Worm (Caenorhabditis elegans) whole organism, L1 larva: Measurements from ENCODE around the gene edg-1.
A peak's percentile ranks its signal among the peaks of the same experiment; 100 is the strongest.

ENCODE experiments used
- C16A3.4 ChIP-seq: fragments of 150-350 bp; optimal IDR thresholded peaks from 2 replicates; lab custom pipeline; 2014; ENCODE audit warnings: missing biosample characterization, missing genetic modification characterization
- F16B12.6 ChIP-seq: fragments of 150-350 bp; optimal IDR thresholded peaks from 2 replicates; lab custom pipeline; 2014; ENCODE audit warnings: missing biosample characterization, missing genetic modification characterization
- aha-1 ChIP-seq: fragments of 150-350 bp; optimal IDR thresholded peaks from 2 replicates; lab custom pipeline; 2014; ENCODE audit warnings: missing biosample characterization, missing genetic modification characterization
- alr-1 ChIP-seq: fragments of 200-800 bp; sonication (Bioruptor generic); optimal IDR thresholded peaks from 2 replicates; lab custom pipeline; 2018; ENCODE audit warnings: borderline replicate concordance, mild to moderate bottlenecking, missing genetic modification characterization, missing compliant biosample characterization
- aly-2 ChIP-seq: fragments of 150-350 bp; optimal IDR thresholded peaks from 2 replicates; lab custom pipeline; 2014; ENCODE audit warnings: missing biosample characterization, missing genetic modification characterization
- ama-1 ChIP-seq: fragments of 150-350 bp; optimal IDR thresholded peaks from 2 replicates; lab custom pipeline; 2014
- blmp-1 ChIP-seq: fragments of 150-350 bp; optimal IDR thresholded peaks from 2 replicates; lab custom pipeline; 2014; ENCODE audit warnings: missing biosample characterization, missing genetic modification characterization
- ceh-63 ChIP-seq: fragments of 200-800 bp; sonication (Bioruptor generic); optimal IDR thresholded peaks from 2 replicates; lab custom pipeline; 2018; ENCODE audit warnings: mild to moderate bottlenecking, missing genetic modification characterization, missing compliant biosample characterization
- ceh-82 ChIP-seq, 3 experiments: fragments of 150-350 bp in 1 of 3; sonication (generic microtip) in 2 of 3; optimal IDR thresholded peaks; 2 replicates each; lab custom pipeline; 2014 to 2017; ENCODE audit warnings: missing biosample characterization in 3 of 3, missing genetic modification characterization in 3 of 3
- ceh-90 ChIP-seq: sonication (generic microtip); optimal IDR thresholded peaks from 2 replicates; lab custom pipeline; 2016; ENCODE audit warnings: missing genetic modification characterization, missing compliant biosample characterization
- dpl-1 ChIP-seq, 3 experiments: fragments of 150-350 bp in 2 of 3; sonication (generic microtip) in 1 of 3; optimal IDR thresholded peaks; 2 replicates each; lab custom pipeline; 2014 to 2017; ENCODE audit warnings: missing biosample characterization in 3 of 3, missing genetic modification characterization in 3 of 3, missing genetic modification reagents in 3 of 3
- dsc-1 ChIP-seq: sonication (generic microtip); optimal IDR thresholded peaks from 2 replicates; lab custom pipeline; 2016; ENCODE audit warnings: mild to moderate bottlenecking, missing genetic modification characterization, missing compliant biosample characterization
- efl-3 ChIP-seq: fragments of 200-800 bp; sonication (Bioruptor generic); optimal IDR thresholded peaks from 2 replicates; lab custom pipeline; 2018; ENCODE audit warnings: mild to moderate bottlenecking, missing genetic modification characterization, missing compliant biosample characterization
- egl-13 ChIP-seq: sonication (generic microtip); optimal IDR thresholded peaks from 2 replicates; lab custom pipeline; 2016; ENCODE audit warnings: missing genotype, missing genetic modification reagents, missing genetic modification characterization, missing compliant biosample characterization
- elt-2 ChIP-seq: sonication (generic microtip); optimal IDR thresholded peaks from 2 replicates; lab custom pipeline; 2016; ENCODE audit warnings: missing genetic modification characterization, mild to moderate bottlenecking, inconsistent platforms, missing compliant biosample characterization, missing genetic modification reagents
- elt-3 ChIP-seq, 6 experiments: fragments of 150-350 bp in 1 of 6; sonication (generic microtip); optimal IDR thresholded peaks; 2 replicates each; lab custom pipeline; 2017 to 2018; ENCODE audit warnings: missing biosample characterization in 6 of 6, missing genetic modification characterization in 6 of 6, inconsistent platforms in 1 of 6
- ets-5 ChIP-seq: fragments of 200-800 bp; sonication (Bioruptor generic); IDR thresholded peaks from 2 replicates; pipeline ENCODE4 v1.3.6; 2022; ENCODE audit warnings: missing genetic modification characterization, missing compliant biosample characterization
- fkh-10 ChIP-seq: sonication (generic microtip); optimal IDR thresholded peaks from 2 replicates; lab custom pipeline; 2017; ENCODE audit warnings: missing biosample characterization, missing genetic modification reagents, missing genetic modification characterization
- fkh-4 ChIP-seq: sonication (generic microtip); optimal IDR thresholded peaks from 2 replicates; lab custom pipeline; 2016; ENCODE audit warnings: missing compliant biosample characterization, missing genetic modification characterization, borderline replicate concordance
- fkh-8 ChIP-seq: sonication (generic microtip); optimal IDR thresholded peaks from 2 replicates; lab custom pipeline; 2016; ENCODE audit warnings: mild to moderate bottlenecking, missing genetic modification characterization, missing compliant biosample characterization
- fos-1 ChIP-seq: fragments of 150-350 bp; optimal IDR thresholded peaks from 2 replicates; lab custom pipeline; 2014; ENCODE audit warnings: missing biosample characterization, missing genetic modification characterization
- hlh-17 ChIP-seq: fragments of 200-800 bp; sonication (Bioruptor generic); optimal IDR thresholded peaks from 2 replicates; lab custom pipeline; 2018; ENCODE audit warnings: missing genetic modification characterization, mild to moderate bottlenecking, missing compliant biosample characterization, moderate library complexity, borderline replicate concordance
- hlh-4 ChIP-seq: sonication (generic microtip); optimal IDR thresholded peaks from 2 replicates; lab custom pipeline; 2016; ENCODE audit warnings: mild to moderate bottlenecking, missing genetic modification characterization, missing compliant biosample characterization
- irx-1 ChIP-seq: sonication (generic microtip); optimal IDR thresholded peaks from 2 replicates; lab custom pipeline; 2016; ENCODE audit warnings: missing genetic modification characterization, missing compliant biosample characterization
- lin-14 ChIP-seq: fragments of 200-800 bp; sonication (Bioruptor generic); optimal IDR thresholded peaks from 2 replicates; lab custom pipeline; 2018; ENCODE audit warnings: mild to moderate bottlenecking, missing genetic modification characterization, moderate library complexity, missing compliant biosample characterization
- lin-15B ChIP-seq: fragments of 150-350 bp; sonication (generic microtip); optimal IDR thresholded peaks from 3 replicates; lab custom pipeline; 2014; ENCODE audit warnings: missing biosample characterization, missing genetic modification characterization
- lin-35 ChIP-seq, 2 experiments: fragments of 150-350 bp; optimal IDR thresholded peaks; 2 replicates each; lab custom pipeline; 2014; ENCODE audit warnings: missing biosample characterization in 2 of 2, missing genetic modification characterization in 2 of 2, missing genetic modification reagents in 2 of 2
- lin-39 ChIP-seq: fragments of 150-350 bp; optimal IDR thresholded peaks from 2 replicates; lab custom pipeline; 2014; ENCODE audit warnings: missing biosample characterization, missing genetic modification reagents, missing genetic modification characterization
- lir-3 ChIP-seq: sonication (generic microtip); optimal IDR thresholded peaks from 2 replicates; lab custom pipeline; 2016; ENCODE audit warnings: mild to moderate bottlenecking, missing genetic modification characterization, moderate library complexity, missing compliant biosample characterization; ENCODE audit not compliant: poor library complexity
- mab-9 ChIP-seq: fragments of 200-800 bp; sonication (Bioruptor generic); IDR thresholded peaks from 2 replicates; pipeline ENCODE4 v1.3.6; 2022; ENCODE audit warnings: missing genetic modification reagents, missing genetic modification characterization, missing compliant biosample characterization
- mdl-1 ChIP-seq, 2 experiments: fragments of 150-350 bp; optimal IDR thresholded peaks; 2 replicates each; lab custom pipeline; 2014 to 2017; ENCODE audit warnings: missing biosample characterization in 2 of 2, missing genetic modification characterization in 2 of 2, inconsistent platforms in 1 of 2
- mef-2 ChIP-seq: fragments of 150-350 bp; optimal IDR thresholded peaks from 2 replicates; lab custom pipeline; 2014; ENCODE audit warnings: missing biosample characterization, missing genetic modification characterization
- mep-1 ChIP-seq: fragments of 150-350 bp; optimal IDR thresholded peaks from 2 replicates; lab custom pipeline; 2014; ENCODE audit warnings: missing biosample characterization, missing genetic modification characterization
- nhr-12 ChIP-seq: sonication (generic microtip); optimal IDR thresholded peaks from 2 replicates; lab custom pipeline; 2017; ENCODE audit warnings: missing biosample characterization, missing genetic modification characterization
- nhr-19 ChIP-seq: fragments of 200-800 bp; sonication (Bioruptor generic); conservative IDR thresholded peaks from 2 replicates; pipeline ENCODE4 v1.3.6; 2022; ENCODE audit warnings: missing genetic modification characterization, missing compliant biosample characterization
- nhr-237 ChIP-seq: fragments of 150-350 bp; optimal IDR thresholded peaks from 2 replicates; lab custom pipeline; 2014; ENCODE audit warnings: missing biosample characterization, missing genetic modification characterization
- nhr-28 ChIP-seq: fragments of 150-350 bp; optimal IDR thresholded peaks from 2 replicates; lab custom pipeline; 2014; ENCODE audit warnings: missing biosample characterization, missing genetic modification characterization
- nhr-47 ChIP-seq: sonication (generic microtip); optimal IDR thresholded peaks from 2 replicates; lab custom pipeline; 2016; ENCODE audit warnings: mild to moderate bottlenecking, missing genetic modification characterization, moderate library complexity, missing compliant biosample characterization
- nhr-76 ChIP-seq: sonication (generic microtip); optimal IDR thresholded peaks from 2 replicates; lab custom pipeline; 2017; ENCODE audit warnings: missing biosample characterization, missing genetic modification characterization
- nhr-90 ChIP-seq: sonication (generic microtip); optimal IDR thresholded peaks from 2 replicates; lab custom pipeline; 2016; ENCODE audit warnings: mild to moderate bottlenecking, missing genetic modification characterization, missing compliant biosample characterization; ENCODE audit not compliant: poor library complexity
- pqm-1 ChIP-seq: sonication (generic microtip); optimal IDR thresholded peaks from 3 replicates; lab custom pipeline; 2017; ENCODE audit warnings: missing biosample characterization, missing genetic modification characterization
- rnt-1 ChIP-seq: sonication (generic microtip); optimal IDR thresholded peaks from 2 replicates; lab custom pipeline; 2016; ENCODE audit warnings: mild to moderate bottlenecking, missing genetic modification characterization, moderate library complexity, missing compliant biosample characterization
- skn-1 ChIP-seq: fragments of 150-350 bp; optimal IDR thresholded peaks from 2 replicates; lab custom pipeline; 2014; ENCODE audit warnings: missing biosample characterization, missing genetic modification characterization
- snpc-4 ChIP-seq: fragments of 150-350 bp; optimal IDR thresholded peaks from 2 replicates; lab custom pipeline; 2014; ENCODE audit warnings: missing biosample characterization, missing genetic modification characterization
- sox-4 ChIP-seq: sonication (generic microtip); optimal IDR thresholded peaks from 2 replicates; lab custom pipeline; 2016; ENCODE audit warnings: missing genetic modification characterization, missing compliant biosample characterization
- sup-37 ChIP-seq: fragments of 200-800 bp; sonication (Bioruptor generic); optimal IDR thresholded peaks from 2 replicates; lab custom pipeline; 2018; ENCODE audit warnings: mild to moderate bottlenecking, missing genetic modification characterization, missing compliant biosample characterization
- unc-130 ChIP-seq: fragments of 150-350 bp; optimal IDR thresholded peaks from 2 replicates; lab custom pipeline; 2017; ENCODE audit warnings: missing biosample characterization, missing genetic modification characterization, inconsistent platforms
- unc-30 ChIP-seq: sonication (generic microtip); optimal IDR thresholded peaks from 2 replicates; lab custom pipeline; 2017; ENCODE audit warnings: missing biosample characterization, missing genetic modification characterization
- unc-86 ChIP-seq: sonication (generic microtip); optimal IDR thresholded peaks from 2 replicates; lab custom pipeline; 2016; ENCODE audit warnings: missing genetic modification characterization, missing compliant biosample characterization
- ztf-11 ChIP-seq, 2 experiments: sonication (generic microtip); optimal IDR thresholded peaks; 2 replicates each; lab custom pipeline; 2016 to 2017; ENCODE audit warnings: missing genetic modification characterization in 2 of 2, missing biosample characterization in 1 of 2, missing compliant biosample characterization in 1 of 2
- ztf-4 ChIP-seq: fragments of 150-350 bp; optimal IDR thresholded peaks from 2 replicates; lab custom pipeline; 2014; ENCODE audit warnings: missing biosample characterization, missing genetic modification characterization

The edg-1 gene

ce11 chrIV:11313880-11314279, 6.7 kb upstream of the edg-1 start, which contains the start of gene dnj-2:
Gene dnj-2 (minus strand): TSS chrIV:11313980.
- TF ChIP-seq aha-1 (tag; lab: Kevin White, UChicago) (no peak), ceh-63 (GFP tag; lab: Kevin White, UChicago) (no peak), blmp-1 (no peak), mef-2 (tag; lab: Kevin White, UChicago) (no peak), sup-37 (no peak), unc-30 (tag; lab: Kevin White, UChicago) (no peak), nhr-12 (no peak), mdl-1 (tag; optimal IDR thresholded peaks at IDR 0.05; lab: Kevin White, UChicago) (no peak), fkh-10 (GFP tag; lab: Kevin White, UChicago) (no peak), mab-9 (GFP tag; lab: Robert Waterston, UW) (no peak), hlh-17 (no peak), nhr-90 (tag; lab: Kevin White, UChicago) (no peak), ets-5 (GFP tag; lab: Robert Waterston, UW) (no peak), ceh-82 (tag; optimal IDR thresholded peaks at IDR 0.05; lab: Kevin White, UChicago) (no peak), unc-130 (tag; lab: Kevin White, UChicago) (no peak), rnt-1 (no peak), hlh-4 (tag; lab: Kevin White, UChicago) (no peak), nhr-47 (tag; lab: Kevin White, UChicago) (no peak)

ce11 chrIV:11314885-11315284, 5.7 kb upstream of the edg-1 start, which contains the start of the genes B0035.3, B0035.22 and pfd-4:
Gene B0035.3 (minus strand): TSS chrIV:11314998.
Gene B0035.22 (plus strand): TSS chrIV:11315153.
Gene pfd-4 (plus strand): TSS chrIV:11315207.
- TF ChIP-seq ceh-90 (tag; lab: Kevin White, UChicago), result peak; percentile 87
- TF ChIP-seq ama-1 (lab: Kevin White, UChicago), result no peak
- TF ChIP-seq nhr-47 (tag; lab: Kevin White, UChicago), result peak; percentile 82
- peak in 2 of 6 experiments; percentile 16 to 54 for TF ChIP-seq elt-3 (tag; optimal IDR thresholded peaks at IDR 0.05; lab: Kevin White, UChicago)
- TF ChIP-seq lin-35 (GFP tag; optimal IDR thresholded peaks at IDR 0.05; lab: Kevin White, UChicago), result peak; percentile 35 to 50
- peak; percentile 44 for TF ChIP-seq snpc-4 (tag; lab: Kevin White, UChicago)
- TF ChIP-seq unc-86 (tag; lab: Kevin White, UChicago), result peak; percentile 49
- TF ChIP-seq elt-2 (tag; lab: Kevin White, UChicago), result no peak
- TF ChIP-seq nhr-76 (tag; lab: Kevin White, UChicago), result no peak
- peak; percentile 74 for TF ChIP-seq lin-14 (GFP tag; lab: Kevin White, UChicago)
- peak; percentile 58 for TF ChIP-seq nhr-19 (GFP tag; lab: Robert Waterston, UW)
- TF ChIP-seq fkh-8 (tag; lab: Kevin White, UChicago), result peak; percentile 39
- no peak for TF ChIP-seq F16B12.6 (tag; lab: Kevin White, UChicago)
- no peak for TF ChIP-seq pqm-1 (tag; lab: Kevin White, UChicago)
- TF ChIP-seq alr-1, result no peak
- TF ChIP-seq sox-4 (tag; lab: Kevin White, UChicago), result peak; percentile 67
- peak; percentile 84 for TF ChIP-seq fkh-4 (tag; lab: Kevin White, UChicago)
- peak; percentile 45 for TF ChIP-seq unc-130 (tag; lab: Kevin White, UChicago)
- peak; percentile 66 for TF ChIP-seq mep-1 (tag; lab: Kevin White, UChicago)
- no peak for TF ChIP-seq lin-39 (tag; lab: Kevin White, UChicago)
- peak; percentile 94 for TF ChIP-seq rnt-1
- TF ChIP-seq dsc-1, result peak; percentile 80
- TF ChIP-seq nhr-90 (tag; lab: Kevin White, UChicago), result peak; percentile 86
- peak; percentile 77 for TF ChIP-seq lin-15B (tag; lab: Kevin White, UChicago)
- TF ChIP-seq nhr-237 (tag; lab: Kevin White, UChicago), result no peak
- peak; percentile 33 for TF ChIP-seq C16A3.4 (tag; lab: Kevin White, UChicago)
- TF ChIP-seq efl-3, result no peak
- TF ChIP-seq ztf-11 (tag; optimal IDR thresholded peaks at IDR 0.05; lab: Kevin White, UChicago), result peak in 1 of 2 experiments; percentile 83
- TF ChIP-seq fos-1, result peak; percentile 11
- TF ChIP-seq skn-1, result no peak
- peak; percentile 83 for TF ChIP-seq irx-1 (tag; lab: Kevin White, UChicago)
- TF ChIP-seq ztf-4 (tag; lab: Kevin White, UChicago), result no peak
- TF ChIP-seq nhr-28 (tag; lab: Kevin White, UChicago), result no peak
- peak; percentile 33 for TF ChIP-seq aly-2
- peak; percentile 41 to 57 (median 45) for TF ChIP-seq dpl-1 (GFP tag; optimal IDR thresholded peaks at IDR 0.05; lab: Kevin White, UChicago)
- no peak for TF ChIP-seq mef-2 (tag; lab: Kevin White, UChicago)
- TF ChIP-seq ceh-63 (GFP tag; lab: Kevin White, UChicago), result no peak
- TF ChIP-seq egl-13, result peak; percentile 70
- peak; percentile 90 for TF ChIP-seq lir-3 (tag; lab: Kevin White, UChicago)
